Worm (Caenorhabditis elegans): ENCODE data around the gene srw-133.
A peak's percentile ranks its signal among the peaks of the same experiment; 100 is the strongest.

Gene srw-133

ce11 chrV:4152200-4152599 lies 37.7 kb upstream of the srw-133 start, which contains the start of gene Y45G5AM.6:
Gene Y45G5AM.6, minus strand, starts transcription at chrV:4152300.
- TF ChIP-seq ceh-100 (GFP tag; IDR thresholded peaks at IDR 0.05) (no peak), B0261.1 (tag; optimal IDR thresholded peaks at IDR 0.05) (no peak), egl-44 (GFP tag; IDR thresholded peaks at IDR 0.05) (no peak), F33H1.4 (GFP tag; IDR thresholded peaks at IDR 0.05) (no peak)

DNA sequence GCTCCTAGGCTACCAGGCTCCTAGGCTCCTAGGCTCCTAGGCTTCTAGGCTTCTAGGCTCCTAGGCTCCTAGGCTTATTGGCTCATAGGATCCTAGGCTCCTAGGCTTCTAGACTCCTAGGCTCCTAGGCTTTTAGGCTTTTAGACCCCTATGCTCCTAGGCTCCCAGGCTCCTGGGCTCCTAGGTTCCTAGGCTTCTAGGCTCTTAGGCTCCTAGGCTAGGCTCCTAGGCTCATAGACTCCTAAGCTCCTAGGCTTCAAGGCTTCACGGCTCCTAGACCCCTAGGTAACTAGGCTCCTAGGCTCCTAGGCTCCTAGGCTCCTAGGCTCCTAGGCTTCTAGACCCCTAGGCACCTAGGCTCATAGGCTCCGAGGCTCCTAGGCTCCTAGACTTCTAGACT lies 36.9 kb upstream of the srw-133 start:
- TF ChIP-seq hmg-20 (GFP tag; IDR thresholded peaks at IDR 0.05) (no peak), zfh-2 (GFP tag; conservative IDR thresholded peaks at IDR 0.05) (peak; percentile 59), sptf-2 (GFP tag; optimal IDR thresholded peaks at IDR 0.05) (no peak)

- TF ChIP-seq nhr-90 (tag; optimal IDR thresholded peaks at IDR 0.05) (no peak), him-1 (tag; optimal IDR thresholded peaks at IDR 0.05) (no peak)
Measured at ce11 chrV:4144205-4144604, 29.7 kb upstream of the srw-133 start, which contains the start of gene Y45G5AL.1. Gene Y45G5AL.1, plus strand, starts transcription at chrV:4144505.

ce11 chrV:4143034-4143433 lies 28.5 kb upstream of the srw-133 start:
- TF ChIP-seq ekl-4 (GFP tag; IDR thresholded peaks at IDR 0.05) (no peak), T07F8.4 (tag; optimal IDR thresholded peaks at IDR 0.05) (no peak), Y95B8A.8 (GFP tag; IDR thresholded peaks at IDR 0.05) (no peak), hrde-1 (tag; optimal IDR thresholded peaks at IDR 0.05; ENCODE audit: borderline replicate concordance) (no peak), lin-40 (tag; optimal IDR thresholded peaks at IDR 0.05) (peak; percentile 78), sea-2 (GFP tag; IDR thresholded peaks at IDR 0.05) (no peak), K11D2.4 (GFP tag; IDR thresholded peaks at IDR 0.05) (peak; percentile 52; the same call in 1 of the 2 replicates), unc-130 (GFP tag; optimal IDR thresholded peaks at IDR 0.05) (no peak), F22D6.2 (tag; optimal IDR thresholded peaks at IDR 0.05) (no peak), lin-35 (GFP tag; optimal IDR thresholded peaks at IDR 0.05) (peak in 1 of 3 experiments; percentile 47), cebp-1 (GFP tag; IDR thresholded peaks at IDR 0.05) (no peak), cebp-1 (tag; optimal IDR thresholded peaks at IDR 0.05) (peak; percentile 59), somi-1 (GFP tag; optimal IDR thresholded peaks at IDR 0.05) (no peak), ets-4 (GFP tag; optimal IDR thresholded peaks at IDR 0.05) (no peak), aptf-2 (GFP tag; conservative IDR thresholded peaks at IDR 0.05) (no peak), nhr-179 (tag; optimal IDR thresholded peaks at IDR 0.05) (no peak), ztf-6 (GFP tag; IDR thresholded peaks at IDR 0.05) (no peak), madf-10 (tag; optimal IDR thresholded peaks at IDR 0.05) (no peak), nfya-1 (tag; optimal IDR thresholded peaks at IDR 0.05; ENCODE audit: borderline replicate concordance, insufficient read depth) (no peak), snpc-3.4 (tag; optimal IDR thresholded peaks at IDR 0.05) (no peak), lir-1 (GFP tag; conservative IDR thresholded peaks at IDR 0.05) (no peak), zim-3 (tag; optimal IDR thresholded peaks at IDR 0.05) (no peak), unc-62 (GFP tag; optimal IDR thresholded peaks at IDR 0.05) (no peak), lag-1 (GFP tag; IDR thresholded peaks at IDR 0.05) (no peak), atf-7 (tag; optimal IDR thresholded peaks at IDR 0.05) (no peak), hmg-1.2 (GFP tag; IDR thresholded peaks at IDR 0.05) (peak; percentile 97), tbp1 (GFP tag; optimal IDR thresholded peaks at IDR 0.05) (peak; percentile 23), hmg-20 (GFP tag; IDR thresholded peaks at IDR 0.05) (no peak), lin-54 (GFP tag; optimal IDR thresholded peaks at IDR 0.05) (peak; percentile 44), attf-5 (GFP tag; optimal IDR thresholded peaks at IDR 0.05) (peak; percentile 56), nhr-80 (tag; optimal IDR thresholded peaks at IDR 0.05) (peak; percentile 71), sptf-2 (GFP tag; optimal IDR thresholded peaks at IDR 0.05) (no peak), hlh-12 (tag; optimal IDR thresholded peaks at IDR 0.05) (no peak), egrh-3 (GFP tag; IDR thresholded peaks at IDR 0.05) (no peak), egl-44 (GFP tag; IDR thresholded peaks at IDR 0.05) (no peak), pha-4 (tag; optimal IDR thresholded peaks at IDR 0.05) (no peak), zfh-2 (GFP tag; conservative IDR thresholded peaks at IDR 0.05) (no peak; the same call in 1 of the 2 replicates), tbx-9 (tag; optimal IDR thresholded peaks at IDR 0.05; ENCODE audit: borderline replicate concordance) (no peak), egl-18 (GFP tag; IDR thresholded peaks at IDR 0.05) (no peak)

Data from whole organism, young adult.